Fruit fly (Drosophila melanogaster) whole organism, pupa: ENCODE data around the gene CG14212.

Source experiments
- CG34367 ChIP-seq: fragments of 200-800 bp; sonication (Bioruptor generic); optimal IDR thresholded peaks from 2 replicates; lab custom pipeline; 2018; ENCODE audit warnings: missing biosample characterization, mild to moderate bottlenecking, missing genetic modification characterization
- D1 ChIP-seq: fragments of 200-800 bp; sonication (Bioruptor generic); optimal IDR thresholded peaks from 2 replicates; lab custom pipeline; 2018; ENCODE audit warnings: missing biosample characterization, mild to moderate bottlenecking, missing genetic modification characterization, moderate library complexity
- EcR ChIP-seq: fragments of 200-800 bp; sonication (Bioruptor generic); optimal IDR thresholded peaks from 3 replicates; lab custom pipeline; 2019; ENCODE audit warnings: missing biosample characterization, missing genetic modification characterization, mild to moderate bottlenecking, moderate library complexity, missing genetic modification reagents
- Ets98B ChIP-seq: fragments of 200-800 bp; sonication (Bioruptor generic); IDR thresholded peaks from 2 replicates; pipeline ENCODE4 v1.3.6; 2022; ENCODE audit warnings: missing biosample characterization, missing genetic modification characterization

- no peak for TF ChIP-seq Ets98B
- no peak for TF ChIP-seq EcR (GFP tag; lab: Kevin White, UChicago)
- TF ChIP-seq CG34367, result no peak
- TF ChIP-seq D1 (tag; lab: Kevin White, UChicago), result no peak
These were observed 45.7 kb upstream of the CG14212 start, which contains the start of gene Tao for dm6 chrX:19579648-19580301.
